Worm (Caenorhabditis elegans) whole organism, L3 larva: Measurements from ENCODE around the gene col-98.

Source experiments
- lin-39 ChIP-seq: fragments of 150-350 bp; optimal IDR thresholded peaks from 2 replicates; lab custom pipeline; 2018; ENCODE audit warnings: missing biosample characterization, missing genetic modification reagents, missing genetic modification characterization
- nhr-12 ChIP-seq: fragments of 150-350 bp; optimal IDR thresholded peaks from 2 replicates; lab custom pipeline; 2014; ENCODE audit warnings: missing biosample characterization, missing genetic modification characterization
- nhr-28 ChIP-seq: fragments of 150-350 bp; optimal IDR thresholded peaks from 2 replicates; lab custom pipeline; 2014; ENCODE audit warnings: missing biosample characterization, missing genetic modification characterization
- snpc-4 ChIP-seq: fragments of 150-350 bp; optimal IDR thresholded peaks from 2 replicates; lab custom pipeline; 2014; ENCODE audit warnings: missing biosample characterization, missing genetic modification characterization

DNA sequence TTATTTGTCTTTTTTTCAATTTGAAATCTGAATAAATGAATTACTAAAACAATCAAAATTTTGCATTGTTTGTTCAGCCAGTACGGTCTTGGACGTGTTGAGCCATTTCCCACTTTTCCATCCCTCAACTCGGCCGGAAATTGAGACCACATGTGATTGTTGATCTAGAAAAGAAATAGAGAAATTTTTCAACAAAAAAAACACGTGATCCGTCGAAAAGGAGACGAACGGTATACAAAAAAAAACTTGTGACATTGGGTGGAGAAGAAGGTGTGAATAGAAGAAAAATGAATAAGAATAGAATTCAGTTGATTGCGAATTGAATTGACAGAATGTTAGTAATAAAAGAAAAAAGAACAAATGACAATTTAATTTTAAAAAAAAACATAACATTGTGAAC, 37.9 kb downstream of the col-98 start:
- no peak for TF ChIP-seq nhr-12
- no peak for TF ChIP-seq lin-39
- TF ChIP-seq snpc-4 (tag; lab: Kevin White, UChicago): no peak
- TF ChIP-seq nhr-28 (tag; lab: Kevin White, UChicago): no peak
